Worm (Caenorhabditis elegans): ENCODE data around the gene egl-3.

DNA sequence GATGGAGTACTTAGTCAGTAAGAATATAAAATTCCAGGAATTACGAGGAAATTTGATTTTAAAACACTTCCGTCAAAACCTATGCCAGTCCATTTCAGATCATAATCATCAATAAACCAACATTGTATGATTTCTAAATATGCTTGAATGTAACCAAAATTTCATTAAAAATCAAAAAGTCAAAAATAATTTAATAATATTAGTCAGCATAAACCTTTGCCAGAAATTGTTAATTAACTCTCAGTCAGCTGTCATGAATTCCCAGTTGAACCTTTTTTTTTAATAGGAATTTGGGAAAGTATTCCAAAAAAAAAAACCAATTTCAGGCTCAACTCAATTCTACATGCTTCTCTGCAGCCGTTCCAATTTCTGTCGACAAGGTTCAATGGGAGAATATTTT, 25.2 kb downstream of the egl-3 start, which contains the start of gene srsx-26:
- no peak for TF ChIP-seq let-526 (GFP tag; IDR thresholded peaks at IDR 0.05)
- no peak for TF ChIP-seq F10E7.11 (tag; optimal IDR thresholded peaks at IDR 0.05)
- no peak for TF ChIP-seq pha-4 (tag; optimal IDR thresholded peaks at IDR 0.05)
- TF ChIP-seq hsf-1 (GFP tag; IDR thresholded peaks at IDR 0.05) = no peak
- no peak for TF ChIP-seq madf-3 (GFP tag; IDR thresholded peaks at IDR 0.05)
